Fruit fly (Drosophila melanogaster): ENCODE results near the gene CG11755.

The CG11755 gene

dm6 chr3R:8669029-8669707, 7.5 kb upstream of the CG11755 start (continued):
- TF ChIP-seq tna (GFP tag; IDR thresholded peaks at IDR 0.05; ENCODE audit: partially characterized antibody) = no peak; the same call in none of the 2 replicates
- TF ChIP-seq dimm (GFP tag; IDR thresholded peaks at IDR 0.05) = peak; percentile 82
- peak; percentile 97 for TF ChIP-seq HLH54F (GFP tag; optimal IDR thresholded peaks at IDR 0.05)
- TF ChIP-seq crol (GFP tag; IDR thresholded peaks at IDR 0.05) = peak; percentile 79
- TF ChIP-seq crc (GFP tag; optimal IDR thresholded peaks at IDR 0.05) = peak; percentile 96
- TF ChIP-seq Blimp-1 (GFP tag; optimal IDR thresholded peaks at IDR 0.05) = peak; percentile 97
- peak; percentile 98 for TF ChIP-seq CG16863 (GFP tag; optimal IDR thresholded peaks at IDR 0.05)
- peak; percentile 97 for TF ChIP-seq ttk (GFP tag; IDR thresholded peaks at IDR 0.05)
- peak; percentile 98 for TF ChIP-seq odd (GFP tag; optimal IDR thresholded peaks at IDR 0.05)
- peak; percentile 32 to 77 for TF ChIP-seq crp (GFP tag; optimal IDR thresholded peaks at IDR 0.05)
- peak; percentile 98 for TF ChIP-seq Hsf (GFP tag; optimal IDR thresholded peaks at IDR 0.05)
- TF ChIP-seq sima (GFP tag; optimal IDR thresholded peaks at IDR 0.05) = peak; percentile 94
- peak; percentile 92 for TF ChIP-seq CG8359 (GFP tag; optimal IDR thresholded peaks at IDR 0.05; ENCODE audit: borderline replicate concordance)
- TF ChIP-seq NC2α (GFP tag; optimal IDR thresholded peaks at IDR 0.05) = peak; percentile 97
- TF ChIP-seq pros (GFP tag; optimal IDR thresholded peaks at IDR 0.05) = peak; percentile 87
- peak; percentile 88 for TF ChIP-seq CG2889 (GFP tag; IDR thresholded peaks at IDR 0.05)
- TF ChIP-seq CG16813 (GFP tag; IDR thresholded peaks at IDR 0.05; ENCODE audit: partially characterized antibody) = peak; percentile 71
- TF ChIP-seq ab (GFP tag; optimal IDR thresholded peaks at IDR 0.05) = peak; percentile 91
- peak; percentile 98 for TF ChIP-seq CG17568 (GFP tag; optimal IDR thresholded peaks at IDR 0.05)
- peak; percentile 94 for TF ChIP-seq lmd (GFP tag; IDR thresholded peaks at IDR 0.05)
- TF ChIP-seq CG1792 (GFP tag; optimal IDR thresholded peaks at IDR 0.05) = peak; percentile 96
- peak; percentile 78 to 85 for TF ChIP-seq Trl (optimal IDR thresholded peaks at IDR 0.05)
- TF ChIP-seq Trl (GFP tag; optimal IDR thresholded peaks at IDR 0.05) = peak; percentile 98
- TF ChIP-seq nerfin-2 (GFP tag; IDR thresholded peaks at IDR 0.05; ENCODE audit: partially characterized antibody) = peak; percentile 15; the same call in 1 of the 2 replicates
- peak; percentile 95 for TF ChIP-seq CG9609 (GFP tag; optimal IDR thresholded peaks at IDR 0.05)
- peak; percentile 99 for TF ChIP-seq CG12391 (tag; optimal IDR thresholded peaks at IDR 0.05)
- peak; percentile 87 for TF ChIP-seq gsb (GFP tag; IDR thresholded peaks at IDR 0.05)
- TF ChIP-seq CG2129 (GFP tag; IDR thresholded peaks at IDR 0.05; ENCODE audit: partially characterized antibody) = 0 out of 2 replicates have a peak, but pooled peaks have one; percentile 48
- TF ChIP-seq CG12769 (tag; optimal IDR thresholded peaks at IDR 0.05) = peak; percentile 99
- peak; percentile 97 for TF ChIP-seq Asciz (GFP tag; optimal IDR thresholded peaks at IDR 0.05)
- TF ChIP-seq MBD-R2 (GFP tag; IDR thresholded peaks at IDR 0.05) = peak; percentile 92
- peak; percentile 90 for TF ChIP-seq CG17612 (GFP tag; IDR thresholded peaks at IDR 0.05)
- peak; percentile 94 for TF ChIP-seq Mes4 (GFP tag; optimal IDR thresholded peaks at IDR 0.05)
- peak; percentile 98 for TF ChIP-seq ems (GFP tag; optimal IDR thresholded peaks at IDR 0.05)
- TF ChIP-seq Chrac-16 (GFP tag; optimal IDR thresholded peaks at IDR 0.05) = peak; percentile 97
- peak; percentile 98 for TF ChIP-seq stc (GFP tag; IDR thresholded peaks at IDR 0.05)
- TF ChIP-seq Dfd (GFP tag; optimal IDR thresholded peaks at IDR 0.05) = no peak
- peak; percentile 99 for TF ChIP-seq CG3281 (GFP tag; optimal IDR thresholded peaks at IDR 0.05)
- peak; percentile 91 for TF ChIP-seq peb (GFP tag; IDR thresholded peaks at IDR 0.05)
- TF ChIP-seq CG33557 (GFP tag; optimal IDR thresholded peaks at IDR 0.05) = peak; percentile 94
- peak; percentile 93 for TF ChIP-seq Abd-B (GFP tag; optimal IDR thresholded peaks at IDR 0.05)
- peak; percentile 91 for TF ChIP-seq twi (tag; optimal IDR thresholded peaks at IDR 0.05)
- TF ChIP-seq CG11504 (tag; optimal IDR thresholded peaks at IDR 0.05) = peak; percentile 97
- peak; percentile 97 for TF ChIP-seq lbe (GFP tag; optimal IDR thresholded peaks at IDR 0.05)
- peak; percentile 97 for TF ChIP-seq CG14710 (tag; optimal IDR thresholded peaks at IDR 0.05)
- peak; percentile 92 for TF ChIP-seq Gug (GFP tag; IDR thresholded peaks at IDR 0.05)
- peak; percentile 55; the same call in 1 of the 2 replicates for TF ChIP-seq Doc2 (GFP tag; IDR thresholded peaks at IDR 0.05)
- TF ChIP-seq ken (GFP tag; IDR thresholded peaks at IDR 0.05) = peak; percentile 96
- TF ChIP-seq Dp (GFP tag; optimal IDR thresholded peaks at IDR 0.05) = peak; percentile 38

Measured in whole organism, embryonic.